Fruit fly (Drosophila melanogaster) whole organism, pupa: ENCODE results near the gene CG43056.

Experiments
- CG12605 ChIP-seq: fragments of 200-800 bp; sonication (Bioruptor generic); IDR thresholded peaks from 2 replicates; pipeline ENCODE4 v1.3.6; 2022; ENCODE audit warnings: missing biosample characterization, missing genetic modification characterization
- CG13204 ChIP-seq: fragments of 200-800 bp; sonication (Bioruptor generic); optimal IDR thresholded peaks from 2 replicates; lab custom pipeline; 2018; ENCODE audit warnings: missing biosample characterization, mild to moderate bottlenecking, missing genetic modification characterization, moderate library complexity
- CG14655 ChIP-seq: fragments of 200-800 bp; sonication (Bioruptor generic); optimal IDR thresholded peaks from 3 replicates; lab custom pipeline; 2017; ENCODE audit warnings: mild to moderate bottlenecking, missing biosample characterization, missing genetic modification reagents, missing genetic modification characterization
- CG15710 ChIP-seq: fragments of 200-800 bp; sonication (Bioruptor generic); optimal IDR thresholded peaks from 2 replicates; lab custom pipeline; 2018; ENCODE audit warnings: missing biosample characterization, mild to moderate bottlenecking, missing genetic modification characterization, moderate library complexity
- CG32121 ChIP-seq: fragments of 200-800 bp; sonication (Bioruptor generic); IDR thresholded peaks from 2 replicates; pipeline ENCODE4 v1.3.6; 2022; ENCODE audit warnings: missing biosample characterization, missing genetic modification characterization
- CG34367 ChIP-seq: fragments of 200-800 bp; sonication (Bioruptor generic); optimal IDR thresholded peaks from 2 replicates; lab custom pipeline; 2018; ENCODE audit warnings: missing biosample characterization, mild to moderate bottlenecking, missing genetic modification characterization
- CG4496 ChIP-seq: fragments of 200-800 bp; sonication (Bioruptor generic); IDR thresholded peaks from 3 replicates; pipeline ENCODE4 v1.3.6; 2022; ENCODE audit warnings: missing biosample characterization, missing genetic modification characterization
- CG8159 ChIP-seq: fragments of 200-800 bp; sonication (Bioruptor generic); optimal IDR thresholded peaks from 3 replicates; lab custom pipeline; 2018; ENCODE audit warnings: missing biosample characterization, mild to moderate bottlenecking, missing genetic modification characterization, moderate library complexity
- CG8301 ChIP-seq: fragments of 200-800 bp; sonication (Bioruptor generic); optimal IDR thresholded peaks from 2 replicates; lab custom pipeline; 2018; ENCODE audit warnings: missing biosample characterization, mild to moderate bottlenecking, missing genetic modification characterization
- CG9948 ChIP-seq: fragments of 200-800 bp; sonication (Bioruptor generic); optimal IDR thresholded peaks from 2 replicates; lab custom pipeline; 2018; ENCODE audit warnings: missing biosample characterization, mild to moderate bottlenecking, missing genetic modification characterization, moderate library complexity
- EcR ChIP-seq: fragments of 200-800 bp; sonication (Bioruptor generic); optimal IDR thresholded peaks from 3 replicates; lab custom pipeline; 2019; ENCODE audit warnings: missing biosample characterization, missing genetic modification characterization, mild to moderate bottlenecking, moderate library complexity, missing genetic modification reagents
- Pif1B ChIP-seq: fragments of 200-800 bp; sonication (Bioruptor generic); optimal IDR thresholded peaks from 3 replicates; lab custom pipeline; 2016; ENCODE audit warnings: missing biosample characterization, missing genetic modification characterization
- rn ChIP-seq: fragments of 200-800 bp; sonication (Bioruptor generic); IDR thresholded peaks from 2 replicates; pipeline ENCODE4 v1.3.6; 2022; ENCODE audit warnings: missing biosample characterization, missing genetic modification characterization

DNA sequence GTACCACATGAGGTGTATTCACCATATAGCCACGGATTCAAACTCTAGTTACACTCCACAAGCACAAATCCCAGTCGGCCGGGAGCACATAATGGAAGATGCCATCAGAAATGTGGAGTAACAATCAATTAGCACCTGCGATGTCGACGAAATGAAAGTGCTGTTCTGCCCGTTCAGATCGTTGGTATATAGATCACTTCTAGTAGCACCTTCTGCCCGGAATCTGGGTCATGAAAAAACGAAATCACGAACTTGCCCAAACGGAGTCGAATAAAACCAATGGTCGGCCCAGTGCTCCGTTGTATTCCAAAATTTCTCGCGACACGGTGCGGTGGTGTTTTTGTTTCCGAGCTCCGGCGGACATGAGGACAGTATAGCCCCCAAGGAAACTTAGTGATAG is 36.9 kb upstream of the CG43056 start, which contains the start of gene CG33003:
- TF ChIP-seq CG15710 (tag; lab: Kevin White, UChicago) (no peak), Pif1B (GFP tag; lab: Kevin White, UChicago) (no peak), CG13204 (GFP tag; lab: Kevin White, UChicago) (no peak), CG8159 (tag; lab: Kevin White, UChicago) (no peak), CG34367 (no peak), rn (GFP tag; lab: Robert Waterston, UW) (no peak), CG4496 (no peak), EcR (GFP tag; lab: Kevin White, UChicago) (no peak), CG32121 (GFP tag; lab: Robert Waterston, UW) (no peak), CG12605 (no peak), CG9948 (tag; lab: Kevin White, UChicago) (no peak), CG14655 (GFP tag; lab: Kevin White, UChicago) (no peak), CG8301 (no peak)
